Fruit fly (Drosophila melanogaster) whole organism, prepupa: Measurements from ENCODE around the gene Atac2.
A peak's percentile ranks its signal among the peaks of the same experiment; 100 is the strongest.

Experiments
- Blimp-1 ChIP-seq: fragments of 200-800 bp; sonication (Bioruptor generic); optimal IDR thresholded peaks from 3 replicates; lab custom pipeline; 2017; ENCODE audit warnings: missing biosample characterization, missing genetic modification characterization, mild to moderate bottlenecking, moderate library complexity, missing genetic modification reagents
- CG10631 ChIP-seq: fragments of 200-800 bp; sonication (Bioruptor generic); optimal IDR thresholded peaks from 2 replicates; lab custom pipeline; 2016; ENCODE audit warnings: missing biosample characterization, missing genetic modification characterization
- CG11294 ChIP-seq: fragments of 200-800 bp; sonication (Bioruptor generic); IDR thresholded peaks from 2 replicates; pipeline ENCODE4 v1.3.6; 2022; ENCODE audit warnings: missing biosample characterization, missing genetic modification characterization
- CG11902 ChIP-seq: fragments of 200-800 bp; sonication (Bioruptor generic); optimal IDR thresholded peaks from 3 replicates; lab custom pipeline; 2016; ENCODE audit warnings: missing biosample characterization, missing genetic modification characterization
- CG16779 ChIP-seq: fragments of 200-800 bp; sonication (Bioruptor generic); optimal IDR thresholded peaks from 3 replicates; lab custom pipeline; 2017; ENCODE audit warnings: missing biosample characterization, mild to moderate bottlenecking, missing genetic modification characterization
- CG3032 ChIP-seq: fragments of 200-800 bp; optimal IDR thresholded peaks from 2 replicates; lab custom pipeline; 2019; ENCODE audit warnings: missing biosample characterization, mild to moderate bottlenecking, missing genetic modification characterization, moderate library complexity
- CG31627 ChIP-seq: fragments of 200-800 bp; sonication (Bioruptor generic); optimal IDR thresholded peaks from 3 replicates; lab custom pipeline; 2016; ENCODE audit warnings: missing biosample characterization, missing genetic modification characterization
- CG32006 ChIP-seq: fragments of 200-800 bp; sonication (Bioruptor generic); optimal IDR thresholded peaks from 3 replicates; lab custom pipeline; 2017; ENCODE audit warnings: missing biosample characterization, mild to moderate bottlenecking, missing genetic modification characterization
- CG34406 ChIP-seq: fragments of 200-800 bp; sonication (Bioruptor generic); optimal IDR thresholded peaks from 3 replicates; lab custom pipeline; 2016; ENCODE audit warnings: missing biosample characterization, missing genetic modification characterization
- CG6276 ChIP-seq: fragments of 200-800 bp; sonication (Bioruptor generic); optimal IDR thresholded peaks from 2 replicates; lab custom pipeline; 2017; ENCODE audit warnings: missing biosample characterization, mild to moderate bottlenecking, missing genetic modification characterization
- CG6792 ChIP-seq: fragments of 200-800 bp; sonication (Bioruptor generic); optimal IDR thresholded peaks from 3 replicates; lab custom pipeline; 2016; ENCODE audit warnings: missing biosample characterization, missing genetic modification characterization
- CG6808 ChIP-seq: fragments of 200-800 bp; sonication (Bioruptor generic); optimal IDR thresholded peaks from 3 replicates; lab custom pipeline; 2017; ENCODE audit warnings: missing biosample characterization, missing genetic modification characterization, mild to moderate bottlenecking, moderate library complexity, missing genetic modification reagents
- CG6854 ChIP-seq: fragments of 200-800 bp; sonication (Bioruptor generic); optimal IDR thresholded peaks from 2 replicates; lab custom pipeline; 2017; ENCODE audit warnings: missing biosample characterization, mild to moderate bottlenecking, missing genetic modification characterization
- CG7368 ChIP-seq: fragments of 200-800 bp; sonication (Bioruptor generic); optimal IDR thresholded peaks from 3 replicates; lab custom pipeline; 2016; ENCODE audit warnings: missing biosample characterization, missing genetic modification characterization
- CG8319 ChIP-seq: fragments of 200-800 bp; sonication (Bioruptor generic); optimal IDR thresholded peaks from 3 replicates; lab custom pipeline; 2016; ENCODE audit warnings: missing biosample characterization, missing genetic modification characterization
- CG8632 ChIP-seq: fragments of 200-800 bp; sonication (Bioruptor generic); optimal IDR thresholded peaks from 3 replicates; lab custom pipeline; 2016; ENCODE audit warnings: missing biosample characterization, missing genetic modification characterization
- CG9139 ChIP-seq: fragments of 200-800 bp; sonication (Bioruptor generic); optimal IDR thresholded peaks from 3 replicates; lab custom pipeline; 2017; ENCODE audit warnings: missing biosample characterization, mild to moderate bottlenecking, missing genetic modification characterization
- Eip75B ChIP-seq: fragments of 200-800 bp; sonication (Bioruptor generic); optimal IDR thresholded peaks from 3 replicates; lab custom pipeline; 2016; ENCODE audit warnings: missing biosample characterization, missing genetic modification characterization
- Eip78C ChIP-seq: fragments of 200-800 bp; sonication (Bioruptor generic); peaks from one replicate; lab custom pipeline; 2016; ENCODE audit warnings: missing biosample characterization, missing genetic modification characterization
- Ets96B ChIP-seq: fragments of 200-800 bp; optimal IDR thresholded peaks from 2 replicates; lab custom pipeline; 2019; ENCODE audit warnings: missing biosample characterization, mild to moderate bottlenecking, missing genetic modification characterization, moderate library complexity
- Hr4 ChIP-seq: fragments of 200-800 bp; sonication (Bioruptor generic); optimal IDR thresholded peaks from 3 replicates; lab custom pipeline; 2016; ENCODE audit warnings: missing biosample characterization, missing genetic modification characterization
- Met ChIP-seq: fragments of 200-800 bp; sonication (Bioruptor generic); optimal IDR thresholded peaks from 3 replicates; lab custom pipeline; 2016; ENCODE audit warnings: missing biosample characterization, missing genetic modification characterization
- Smox ChIP-seq: fragments of 200-800 bp; sonication (Bioruptor generic); optimal IDR thresholded peaks from 3 replicates; lab custom pipeline; 2016; ENCODE audit warnings: missing biosample characterization, missing genetic modification characterization
- Sox15 ChIP-seq: fragments of 200-800 bp; sonication (Bioruptor generic); optimal IDR thresholded peaks from 3 replicates; lab custom pipeline; 2016; ENCODE audit warnings: missing biosample characterization, missing genetic modification characterization
- acj6 ChIP-seq: fragments of 200-800 bp; sonication (Bioruptor generic); optimal IDR thresholded peaks from 3 replicates; lab custom pipeline; 2016; ENCODE audit warnings: missing biosample characterization, missing genetic modification characterization
- dac ChIP-seq: fragments of 200-800 bp; sonication (Bioruptor generic); optimal IDR thresholded peaks from 2 replicates; lab custom pipeline; 2017; ENCODE audit warnings: missing biosample characterization, mild to moderate bottlenecking, missing genetic modification characterization
- eg ChIP-seq: fragments of 200-800 bp; sonication (Bioruptor generic); IDR thresholded peaks from 3 replicates; pipeline ENCODE4 v1.3.6; 2022; ENCODE audit warnings: missing biosample characterization, missing genetic modification characterization
- fd85E ChIP-seq: fragments of 200-800 bp; sonication (Bioruptor generic); optimal IDR thresholded peaks from 3 replicates; lab custom pipeline; 2016; ENCODE audit warnings: missing biosample characterization, missing genetic modification characterization
- fkh ChIP-seq: fragments of 200-800 bp; sonication (Bioruptor generic); optimal IDR thresholded peaks from 3 replicates; lab custom pipeline; 2017; ENCODE audit warnings: missing biosample characterization, mild to moderate bottlenecking, missing genetic modification characterization, moderate library complexity
- lz ChIP-seq: fragments of 200-800 bp; sonication (Bioruptor generic); optimal IDR thresholded peaks from 3 replicates; lab custom pipeline; 2016; ENCODE audit warnings: missing biosample characterization, missing genetic modification characterization
- net ChIP-seq: fragments of 200-800 bp; sonication (Bioruptor generic); optimal IDR thresholded peaks from 3 replicates; lab custom pipeline; 2016; ENCODE audit warnings: missing biosample characterization, missing genetic modification characterization
- spab ChIP-seq: fragments of 200-800 bp; sonication (Bioruptor generic); optimal IDR thresholded peaks from 2 replicates; lab custom pipeline; 2017; ENCODE audit warnings: missing biosample characterization, mild to moderate bottlenecking, missing genetic modification characterization, missing genetic modification reagents
- ss ChIP-seq, 2 experiments: fragments of 200-800 bp; sonication (Bioruptor generic); optimal IDR thresholded peaks; 2 replicates in 1 of 2; 3 replicates in 1 of 2; lab custom pipeline; 2017 to 2018; ENCODE audit warnings: mild to moderate bottlenecking in 2 of 2, missing biosample characterization in 2 of 2, missing genetic modification characterization in 2 of 2, moderate library complexity in 1 of 2
- topi ChIP-seq: fragments of 200-800 bp; sonication (Bioruptor generic); optimal IDR thresholded peaks from 3 replicates; lab custom pipeline; 2016; ENCODE audit warnings: missing biosample characterization, missing genetic modification characterization

Atac2 gene

DNA sequence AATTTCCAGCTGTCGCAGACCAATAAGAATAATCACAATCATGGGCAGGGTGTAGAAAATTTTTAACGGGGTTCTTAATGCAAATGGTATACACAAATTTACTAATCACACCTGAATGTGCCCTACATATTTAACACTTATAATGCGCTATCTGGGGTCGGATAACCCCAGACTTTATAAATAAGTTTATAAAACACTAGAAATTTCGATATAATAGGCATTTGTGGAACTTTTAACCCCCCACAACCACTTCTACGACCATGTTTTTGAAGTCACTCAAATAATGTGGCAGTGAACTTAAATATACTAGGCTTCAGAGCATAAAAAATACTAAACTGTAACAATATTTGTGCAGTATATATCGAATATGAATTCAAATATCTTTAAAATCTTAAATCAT lies 7.1 kb downstream of the Atac2 start, which contains the start of gene CG10413 (continued):
- TF ChIP-seq CG6854 (GFP tag; lab: Kevin White, UChicago) (peak; percentile 96), Eip78C (GFP tag; lab: Kevin White, UChicago) (peak; percentile 100), spab (GFP tag; lab: Kevin White, UChicago) (peak; percentile 96), acj6 (GFP tag; lab: Kevin White, UChicago) (peak; percentile 99), Smox (GFP tag; lab: Kevin White, UChicago) (peak; percentile 99), dac (peak; percentile 98), net (GFP tag; lab: Kevin White, UChicago) (peak; percentile 98), CG9139 (GFP tag; lab: Kevin White, UChicago) (peak; percentile 92)
- TF ChIP-seq, all 60 proteins: peak for 55

DNA sequence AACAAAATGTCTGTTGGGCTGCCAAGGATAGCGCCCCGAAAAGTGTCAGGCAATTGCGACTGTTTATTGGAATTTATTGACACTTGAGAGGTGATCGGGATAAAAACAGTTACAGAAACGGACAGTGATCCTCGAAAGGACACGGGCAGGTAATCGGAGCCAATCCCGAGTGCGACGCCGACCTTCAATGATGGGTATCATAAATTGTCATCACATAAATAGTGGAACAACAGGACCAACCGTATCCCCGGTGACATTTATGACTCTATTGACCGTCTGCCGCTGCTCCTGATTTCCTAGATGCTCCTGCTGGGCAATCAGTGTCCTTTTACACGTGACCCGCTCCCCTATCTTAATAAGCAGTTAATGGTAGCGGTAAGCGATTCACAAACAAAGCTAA lies 12.9 kb downstream of the Atac2 start:
- TF ChIP-seq CG10631 (GFP tag; lab: Kevin White, UChicago) (no peak), CG3032 (no peak)
- TF ChIP-seq, all 60 proteins: peak for 0

DNA sequence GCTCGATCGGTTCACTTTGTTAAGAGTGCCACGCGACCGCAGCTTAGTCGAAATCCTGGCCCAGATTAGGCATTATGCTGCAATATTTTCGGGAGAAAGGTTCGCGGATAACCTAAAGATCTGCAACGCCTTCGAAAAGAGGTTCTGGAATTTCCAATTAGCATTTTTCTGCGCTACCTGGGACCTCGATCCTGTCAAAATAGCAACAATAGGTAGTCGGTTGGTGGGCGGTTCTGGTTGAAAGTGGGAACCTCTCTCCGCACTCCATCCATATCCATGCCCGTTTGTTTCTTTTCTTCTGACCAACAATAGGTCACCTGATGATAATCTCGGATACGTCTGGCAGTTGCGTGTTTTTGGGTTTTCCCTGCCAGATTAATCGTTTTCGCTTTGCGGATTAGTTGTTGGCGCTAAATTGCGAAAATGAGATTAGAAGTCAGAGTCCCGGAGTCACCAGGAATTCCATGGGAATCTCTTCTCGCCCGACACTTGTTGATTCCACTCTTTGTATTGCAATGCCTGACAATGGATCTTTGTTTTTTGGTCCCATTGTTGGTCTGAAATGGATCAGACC lies 13.8 kb downstream of the Atac2 start:
- TF ChIP-seq CG3032 (no peak), Sox15 (GFP tag; lab: Kevin White, UChicago) (no peak), CG16779 (no peak), Met (no peak), eg (GFP tag; lab: Robert Waterston, UW) (no peak), lz (no peak), CG6276 (GFP tag; lab: Kevin White, UChicago) (no peak), CG11902 (no peak), topi (GFP tag; lab: Kevin White, UChicago) (no peak), Eip75B (no peak), CG34406 (GFP tag; lab: Kevin White, UChicago) (no peak), CG11294 (no peak), net (GFP tag; lab: Kevin White, UChicago) (no peak), CG6808 (GFP tag; lab: Kevin White, UChicago) (no peak)

DNA sequence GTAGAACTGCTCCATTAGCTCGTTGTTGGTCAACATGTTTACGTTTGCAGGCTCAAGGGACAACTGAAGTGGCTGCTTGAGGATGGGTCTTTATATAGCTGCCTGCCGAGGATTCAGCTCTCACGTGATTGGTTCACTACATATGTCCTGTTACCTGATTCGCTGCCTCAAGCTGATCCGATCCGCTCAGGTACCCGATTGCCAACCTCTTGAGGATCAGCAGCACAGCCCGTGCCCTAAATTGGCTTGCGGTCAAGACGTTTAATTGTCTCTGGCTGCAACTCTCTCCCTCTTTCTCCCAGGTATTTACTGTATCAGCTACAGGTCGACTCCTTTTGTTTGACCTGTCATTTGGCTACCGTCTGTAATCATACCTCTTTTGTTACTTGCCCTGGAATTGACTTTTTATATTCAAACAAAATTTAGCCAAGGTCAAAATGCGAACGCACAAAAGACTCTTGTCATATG lies 15.1 kb downstream of the Atac2 start, which contains the start of gene amos:
Gene amos, minus strand, starts transcription at position 51 of the 468 bp plus-strand sequence.
- no peak for TF ChIP-seq CG6854 (GFP tag; lab: Kevin White, UChicago)
- no peak for TF ChIP-seq CG8632
- TF ChIP-seq Eip75B: no peak
- TF ChIP-seq CG32006 (GFP tag; lab: Kevin White, UChicago): no peak
- TF ChIP-seq Blimp-1 (GFP tag; lab: Kevin White, UChicago): no peak
- no peak for TF ChIP-seq CG6792
- no peak for TF ChIP-seq Ets96B
- TF ChIP-seq dac: no peak
- TF ChIP-seq CG11902: no peak
- TF ChIP-seq ss (GFP tag; optimal IDR thresholded peaks at IDR 0.05; lab: Kevin White, UChicago): no peak
- TF ChIP-seq, all 60 proteins: peak for 0

DNA sequence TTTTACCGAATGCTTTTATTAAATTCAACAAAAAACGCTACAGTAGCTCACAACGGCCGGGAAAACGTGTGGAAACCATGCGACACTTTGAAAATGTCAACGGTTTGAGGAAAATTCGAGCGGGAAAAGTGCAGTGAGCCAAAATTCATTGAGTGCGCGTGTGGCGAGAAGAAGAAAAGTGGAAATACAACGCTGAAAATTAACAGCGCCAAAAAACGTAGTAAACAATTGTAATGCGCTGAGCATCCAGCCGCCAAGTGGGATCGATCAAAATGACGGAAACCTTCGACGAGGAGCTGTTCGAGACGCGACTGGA lies 21.1 kb downstream of the Atac2 start:
- no peak for TF ChIP-seq ss (GFP tag; optimal IDR thresholded peaks at IDR 0.05; lab: Kevin White, UChicago)
- TF ChIP-seq CG31627 (GFP tag; lab: Kevin White, UChicago): no peak
- no peak for TF ChIP-seq CG8319 (GFP tag; lab: Kevin White, UChicago)
- no peak for TF ChIP-seq Sox15 (GFP tag; lab: Kevin White, UChicago)
- TF ChIP-seq CG7368 (GFP tag; lab: Kevin White, UChicago): no peak
- TF ChIP-seq Hr4 (GFP tag; lab: Kevin White, UChicago): no peak
- TF ChIP-seq CG3032: no peak
- TF ChIP-seq Eip78C (GFP tag; lab: Kevin White, UChicago): no peak
- TF ChIP-seq CG6792: no peak
- no peak for TF ChIP-seq Eip75B
- TF ChIP-seq fd85E: no peak
- no peak for TF ChIP-seq fkh (GFP tag; lab: Kevin White, UChicago)
- no peak for TF ChIP-seq eg (GFP tag; lab: Robert Waterston, UW)
- TF ChIP-seq CG11902: no peak
